Fruit fly (Drosophila melanogaster): ENCODE results near the gene CG18284.

The CG18284 gene

dm6 chr2L:10615889-10616288, 27.9 kb upstream of the CG18284 start:
- no peak for TF ChIP-seq CG18262 (tag; optimal IDR thresholded peaks at IDR 0.05)
- TF ChIP-seq Oli (tag; optimal IDR thresholded peaks at IDR 0.05), result peak; percentile 35
- TF ChIP-seq CG8924 (tag; optimal IDR thresholded peaks at IDR 0.05), result peak; percentile 1
- TF ChIP-seq phol (tag; optimal IDR thresholded peaks at IDR 0.05), result peak; percentile 16
- TF ChIP-seq az2 (GFP tag; optimal IDR thresholded peaks at IDR 0.05), result no peak
- TF ChIP-seq CoRest (tag; optimal IDR thresholded peaks at IDR 0.05), result peak; percentile 1
- TF ChIP-seq CG13775 (GFP tag; optimal IDR thresholded peaks at IDR 0.05), result no peak
- no peak for TF ChIP-seq CG9932 (GFP tag; IDR thresholded peaks at IDR 0.05)
- TF ChIP-seq ATbp (GFP tag; optimal IDR thresholded peaks at IDR 0.05), result peak; percentile 7
- TF ChIP-seq dmrt99B (tag; optimal IDR thresholded peaks at IDR 0.05), result peak; percentile 41
- TF ChIP-seq CG11504 (tag; optimal IDR thresholded peaks at IDR 0.05), result peak; percentile 5
- peak; percentile 8 for TF ChIP-seq Hmr (GFP tag; optimal IDR thresholded peaks at IDR 0.05)
- peak; percentile 38 for TF ChIP-seq sens (GFP tag)
- TF ChIP-seq Xrp1 (GFP tag; IDR thresholded peaks at IDR 0.05), result peak; percentile 32; the same call in 1 of the 2 replicates
- TF ChIP-seq pros (GFP tag; optimal IDR thresholded peaks at IDR 0.05), result no peak
- 0 out of 3 replicates have a peak, but pooled peaks have one; percentile 25 for TF ChIP-seq so (GFP tag; IDR thresholded peaks at IDR 0.05)
- peak; percentile 14 for TF ChIP-seq grau (tag; optimal IDR thresholded peaks at IDR 0.05)
- TF ChIP-seq Ptx1 (GFP tag; IDR thresholded peaks at IDR 0.05), result 0 out of 2 replicates have a peak, but pooled peaks have one; percentile 6
- TF ChIP-seq CG7786 (GFP tag; optimal IDR thresholded peaks at IDR 0.05), result no peak
- peak; percentile 35 for TF ChIP-seq CG2678 (tag; optimal IDR thresholded peaks at IDR 0.05)
- peak; percentile 24 for TF ChIP-seq CG18599 (GFP tag; optimal IDR thresholded peaks at IDR 0.05)
- TF ChIP-seq E2f2 (GFP tag; IDR thresholded peaks at IDR 0.05), result peak; percentile 8; the same call in 1 of the 2 replicates
- TF ChIP-seq CG13424 (tag; optimal IDR thresholded peaks at IDR 0.05), result peak; percentile 36
- TF ChIP-seq Hr51 (GFP tag; optimal IDR thresholded peaks at IDR 0.05), result peak in 1 of 2 experiments; percentile 34
- peak; percentile 9 for TF ChIP-seq Sox102F (GFP tag; optimal IDR thresholded peaks at IDR 0.05)
- TF ChIP-seq gem (tag; optimal IDR thresholded peaks at IDR 0.05), result peak; percentile 34
- peak; percentile 51 for TF ChIP-seq Drgx (GFP tag; IDR thresholded peaks at IDR 0.05)
- TF ChIP-seq twi (tag; optimal IDR thresholded peaks at IDR 0.05), result no peak
- TF ChIP-seq CG11695 (GFP tag; IDR thresholded peaks at IDR 0.05), result peak; percentile 29; the same call in 1 of the 3 replicates
- peak; percentile 0 for TF ChIP-seq Med (GFP tag)
- TF ChIP-seq CG10979 (tag; optimal IDR thresholded peaks at IDR 0.05), result peak; percentile 3
- TF ChIP-seq corto (GFP tag; optimal IDR thresholded peaks at IDR 0.05), result peak; percentile 8
- TF ChIP-seq CG2712 (tag; optimal IDR thresholded peaks at IDR 0.05), result peak; percentile 16

dm6 chr2L:10616767-10617166, 27.0 kb upstream of the CG18284 start:
- TF ChIP-seq dmrt99B (tag; optimal IDR thresholded peaks at IDR 0.05) (peak; percentile 82), fu2 (GFP tag; optimal IDR thresholded peaks at IDR 0.05) (no peak), CG11456 (GFP tag; IDR thresholded peaks at IDR 0.05) (no peak), E2f2 (GFP tag; IDR thresholded peaks at IDR 0.05) (peak; percentile 67; the same call in 1 of the 2 replicates), mld (GFP tag; IDR thresholded peaks at IDR 0.05; ENCODE audit: partially characterized antibody) (no peak), Dbx (GFP tag; IDR thresholded peaks at IDR 0.05) (0 out of 3 replicates have a peak, but pooled peaks have one; percentile 5), Lhr (GFP tag; optimal IDR thresholded peaks at IDR 0.05) (peak; percentile 40), toy (GFP tag; IDR thresholded peaks at IDR 0.05) (no peak), CG11504 (tag; optimal IDR thresholded peaks at IDR 0.05) (peak; percentile 99), CG6683 (GFP tag; optimal IDR thresholded peaks at IDR 0.05) (no peak), CG3281 (GFP tag; optimal IDR thresholded peaks at IDR 0.05) (peak; percentile 18), bsh (GFP tag; optimal IDR thresholded peaks at IDR 0.05) (peak; percentile 80 to 88), dati (GFP tag; IDR thresholded peaks at IDR 0.05) (peak; percentile 66; the same call in 1 of the 2 replicates), CG7271 (tag; optimal IDR thresholded peaks at IDR 0.05) (no peak), bigmax (GFP tag; optimal IDR thresholded peaks at IDR 0.05) (no peak), CG14860 (GFP tag; IDR thresholded peaks at IDR 0.05; ENCODE audit: partially characterized antibody) (no peak), Hr51 (GFP tag; optimal IDR thresholded peaks at IDR 0.05) (peak; percentile 23 to 79), ac (GFP tag; optimal IDR thresholded peaks at IDR 0.05) (no peak), fd3F (GFP tag; optimal IDR thresholded peaks at IDR 0.05) (peak; percentile 21), CG14050 (GFP tag; IDR thresholded peaks at IDR 0.05) (peak; percentile 73), cwo (GFP tag; optimal IDR thresholded peaks at IDR 0.05) (peak; percentile 34)
